Worm (Caenorhabditis elegans): ENCODE results near the gene E04D5.5.

The E04D5.5 gene

ce11 chrII:10402991-10403390 is 8.1 kb upstream of the E04D5.5 start (continued):
- TF ChIP-seq zfp-2 (tag; optimal IDR thresholded peaks at IDR 0.05), result no peak

ce11 chrII:10416332-10416863 is 5.3 kb downstream of the E04D5.5 start, which contains the start of gene eif-2A:
Gene eif-2A (plus strand): TSS chrII:10416800.
- peak; percentile 32 for TF ChIP-seq dpl-1 (GFP tag; optimal IDR thresholded peaks at IDR 0.05)
- peak; percentile 80 for TF ChIP-seq hlh-30 (tag; optimal IDR thresholded peaks at IDR 0.05; ENCODE audit: insufficient read depth)
- no peak for TF ChIP-seq ZK337.2 (GFP tag; IDR thresholded peaks at IDR 0.05)
- TF ChIP-seq nhr-237 (tag; optimal IDR thresholded peaks at IDR 0.05), result no peak
- no peak for TF ChIP-seq lin-15B (tag; optimal IDR thresholded peaks at IDR 0.05)
- TF ChIP-seq gei-8 (GFP tag; optimal IDR thresholded peaks at IDR 0.05), result no peak
- TF ChIP-seq hmg-1.1 (GFP tag; IDR thresholded peaks at IDR 0.05), result no peak
- TF ChIP-seq mdl-1 (tag; optimal IDR thresholded peaks at IDR 0.05), result no peak
- no peak for TF ChIP-seq ama-1 (optimal IDR thresholded peaks at IDR 0.05)
- peak; percentile 0 for TF ChIP-seq unc-130 (GFP tag; optimal IDR thresholded peaks at IDR 0.05)
- peak in 1 of 2 experiments; percentile 12 for TF ChIP-seq unc-62 (GFP tag; optimal IDR thresholded peaks at IDR 0.05 in 1 of 2)
- no peak for TF ChIP-seq unc-62 (tag; optimal IDR thresholded peaks at IDR 0.05)
- TF ChIP-seq nhr-76 (tag; optimal IDR thresholded peaks at IDR 0.05), result no peak
- TF ChIP-seq lsy-2 (tag; optimal IDR thresholded peaks at IDR 0.05), result peak in 1 of 2 experiments; percentile 93
- TF ChIP-seq T20F7.1 (GFP tag; optimal IDR thresholded peaks at IDR 0.05), result peak; percentile 61

ce11 chrII:10421941-10422340 is 10.9 kb downstream of the E04D5.5 start, which contains the start of gene frpr-21:
Gene frpr-21 (minus strand): TSS chrII:10422041.
- TF ChIP-seq nhr-102 (tag; optimal IDR thresholded peaks at IDR 0.05) (no peak), ces-1 (GFP tag; optimal IDR thresholded peaks at IDR 0.05) (no peak), attf-4 (tag; optimal IDR thresholded peaks at IDR 0.05) (no peak), pha-4 (GFP tag; IDR thresholded peaks at IDR 0.05) (no peak), pha-4 (tag; optimal IDR thresholded peaks at IDR 0.05) (no peak), pqm-1 (tag; optimal IDR thresholded peaks at IDR 0.05) (no peak), unc-39 (tag; optimal IDR thresholded peaks at IDR 0.05) (no peak), madf-9 (GFP tag; conservative IDR thresholded peaks at IDR 0.05) (no peak), snpc-4 (tag; optimal IDR thresholded peaks at IDR 0.05) (no peak), spr-1 (tag; optimal IDR thresholded peaks at IDR 0.05) (no peak), zip-2 (tag; optimal IDR thresholded peaks at IDR 0.05) (no peak), nhr-28 (tag; optimal IDR thresholded peaks at IDR 0.05) (no peak), hif-1 (tag; optimal IDR thresholded peaks at IDR 0.05) (no peak), nhr-10 (tag; optimal IDR thresholded peaks at IDR 0.05) (no peak)

DNA sequence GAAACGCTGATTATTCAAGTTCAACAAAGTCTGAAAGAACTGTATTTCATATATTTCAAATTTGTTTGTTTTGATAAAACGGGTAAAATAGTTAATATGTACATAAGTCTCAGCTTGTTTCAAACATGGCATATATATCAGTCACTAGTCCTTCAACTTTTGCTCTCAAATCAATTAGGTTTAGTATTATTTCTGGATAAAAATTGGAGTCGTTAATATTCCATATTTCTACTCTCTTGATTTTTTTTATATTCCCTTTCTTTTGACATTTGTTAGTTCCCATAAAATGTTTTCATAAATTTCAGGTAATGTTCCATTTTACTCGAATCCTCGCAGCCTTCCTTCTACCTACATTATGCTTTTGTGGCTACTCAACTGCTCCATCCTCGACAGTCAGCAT is 24.7 kb downstream of the E04D5.5 start, which contains the start of gene cut-4:
TSS of gene cut-4 (plus strand) at position 301 of the 400 bp plus-strand sequence.
- no peak for TF ChIP-seq zag-1 (tag; optimal IDR thresholded peaks at IDR 0.05)
- TF ChIP-seq fos-1 (tag; optimal IDR thresholded peaks at IDR 0.05), result no peak
- no peak for TF ChIP-seq egl-43 (GFP tag; IDR thresholded peaks at IDR 0.05)

- no peak for TF ChIP-seq daf-8 (GFP tag; IDR thresholded peaks at IDR 0.05)
- TF ChIP-seq unc-39 (tag; optimal IDR thresholded peaks at IDR 0.05), result no peak
- no peak for TF ChIP-seq unc-130 (GFP tag; optimal IDR thresholded peaks at IDR 0.05)
- peak; percentile 94 for TF ChIP-seq aha-1 (tag)
- no peak for TF ChIP-seq snpc-4 (tag; optimal IDR thresholded peaks at IDR 0.05)
- TF ChIP-seq dmd-8 (GFP tag; IDR thresholded peaks at IDR 0.05), result no peak
Observed at ce11 chrII:10437840-10438239, 26.8 kb downstream of the E04D5.5 start.
